Fruit fly (Drosophila melanogaster) Kc167 (cell line): ENCODE measurements around the gene Ilp4.

Experiments used
- Myc ChIP-seq: fragments of >200 bp; optimal IDR thresholded peaks from 2 replicates; lab custom pipeline; 2017; ENCODE audit warnings: missing external identifiers
- Sin3A ChIP-seq: fragments of >200 bp; optimal IDR thresholded peaks from 2 replicates; lab custom pipeline; 2018; ENCODE audit warnings: missing external identifiers
- h ChIP-seq: fragments of >200 bp; optimal IDR thresholded peaks from 3 replicates; lab custom pipeline; 2018; ENCODE audit warnings: missing external identifiers
- insv ChIP-seq: fragments of >200 bp; optimal IDR thresholded peaks from 3 replicates; lab custom pipeline; 2018; ENCODE audit warnings: missing external identifiers
- psq ChIP-seq: fragments of >200 bp; optimal IDR thresholded peaks from 2 replicates; lab custom pipeline; 2017; ENCODE audit warnings: missing external identifiers
- ttk ChIP-seq: sonication (Bioruptor generic); optimal IDR thresholded peaks from 2 replicates; lab custom pipeline; 2017; ENCODE audit warnings: missing external identifiers

Ilp4 gene

dm6 chr3L:9837053-9837452 is 33.0 kb upstream of the Ilp4 start:
- no peak for TF ChIP-seq Myc (lab: Kevin White, UChicago)
- TF ChIP-seq ttk (lab: Kevin White, UChicago) = no peak
- no peak for TF ChIP-seq insv (lab: Kevin White, UChicago)
- no peak for TF ChIP-seq psq (lab: Kevin White, UChicago)
- TF ChIP-seq Sin3A (lab: Kevin White, UChicago) = no peak
- no peak for TF ChIP-seq h (lab: Kevin White, UChicago)

dm6 chr3L:9836524-9837047 is 32.5 kb upstream of the Ilp4 start, which contains the start of gene I-2:
I-2 (minus strand) TSS chr3L:9836805.
- no peak for TF ChIP-seq insv (lab: Kevin White, UChicago)
- no peak for TF ChIP-seq ttk (lab: Kevin White, UChicago)
- no peak for TF ChIP-seq psq (lab: Kevin White, UChicago)
- TF ChIP-seq h (lab: Kevin White, UChicago) = no peak
- TF ChIP-seq Sin3A (lab: Kevin White, UChicago) = no peak
- TF ChIP-seq Myc (lab: Kevin White, UChicago) = no peak

DNA sequence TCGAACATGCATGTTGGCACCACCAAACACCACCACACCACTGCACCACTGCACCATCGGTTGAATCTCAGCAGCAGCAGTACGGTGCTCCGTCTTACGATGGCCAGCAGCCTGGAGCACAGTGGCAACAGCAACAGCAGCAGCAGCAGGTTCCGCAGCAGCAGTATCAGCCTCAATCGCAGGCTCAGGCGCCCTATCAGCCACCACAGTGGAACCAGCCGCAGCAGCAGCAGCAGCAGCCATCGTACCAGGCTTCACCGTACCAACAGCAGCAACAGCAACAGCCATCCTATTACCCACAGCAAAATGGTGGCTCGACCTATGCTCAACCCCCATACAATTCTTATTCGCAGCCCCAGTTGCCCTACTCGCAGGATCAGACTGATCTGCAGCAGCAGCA is 28.1 kb upstream of the Ilp4 start:
- TF ChIP-seq insv (lab: Kevin White, UChicago) (no peak), Sin3A (lab: Kevin White, UChicago) (no peak), psq (lab: Kevin White, UChicago) (no peak), h (lab: Kevin White, UChicago) (no peak), ttk (lab: Kevin White, UChicago) (no peak), Myc (lab: Kevin White, UChicago) (no peak)

DNA sequence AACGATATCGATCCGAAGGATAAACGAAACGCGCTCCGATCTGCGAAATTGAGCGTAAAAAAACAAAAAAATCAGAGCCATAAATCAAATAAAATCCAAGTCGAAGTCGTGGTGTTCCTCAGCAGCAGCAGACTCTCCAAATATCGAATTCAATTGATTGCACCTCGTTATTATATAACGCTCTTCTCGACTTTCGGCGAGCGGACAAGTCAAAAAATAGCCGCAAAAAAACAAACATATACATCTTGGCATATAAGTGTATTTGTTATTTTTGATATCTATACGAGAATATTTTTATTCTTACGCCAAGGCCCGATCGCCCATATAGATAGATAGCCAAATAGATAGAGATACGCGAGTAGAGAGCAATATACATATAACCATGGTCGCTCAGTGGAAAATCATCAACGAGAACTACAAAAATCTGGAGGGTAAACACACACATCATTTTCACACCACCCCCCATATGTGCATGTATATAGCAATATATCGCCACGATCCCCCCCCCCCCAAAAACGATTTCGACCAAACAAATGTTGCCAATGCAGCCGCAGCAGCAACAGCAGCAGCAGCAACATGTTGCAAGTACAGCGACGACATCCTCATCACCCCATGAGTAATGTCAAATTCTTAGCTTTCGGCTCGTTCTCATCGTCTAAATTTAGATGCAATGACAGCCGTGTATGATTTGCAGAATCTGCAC is 25.7 kb upstream of the Ilp4 start:
- TF ChIP-seq ttk (lab: Kevin White, UChicago) = no peak
- no peak for TF ChIP-seq insv (lab: Kevin White, UChicago)
- TF ChIP-seq Sin3A (lab: Kevin White, UChicago) = no peak
- TF ChIP-seq Myc (lab: Kevin White, UChicago) = no peak
- TF ChIP-seq psq (lab: Kevin White, UChicago) = no peak
- no peak for TF ChIP-seq h (lab: Kevin White, UChicago)

- no peak for TF ChIP-seq h (lab: Kevin White, UChicago)
Observed at dm6 chr3L:9829154-9829553, 25.1 kb upstream of the Ilp4 start.

DNA sequence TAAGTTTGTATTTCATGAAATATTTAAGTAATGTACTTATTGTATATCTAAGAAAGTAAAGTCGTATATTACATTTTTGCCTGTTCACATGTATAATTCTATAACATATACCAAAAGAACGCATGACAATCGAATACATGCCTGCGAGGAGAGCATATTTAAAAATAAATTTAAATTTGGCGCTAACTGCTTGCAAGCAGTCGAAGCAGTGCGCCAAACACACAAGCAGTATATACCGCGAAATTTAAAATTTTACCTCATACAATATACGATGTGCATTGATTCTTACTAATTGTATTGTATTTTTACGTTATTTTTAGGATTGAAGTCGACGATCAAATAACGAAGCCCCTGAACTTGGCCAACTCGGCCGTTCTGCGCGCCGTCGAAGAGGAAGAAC is 20.2 kb upstream of the Ilp4 start:
- TF ChIP-seq psq (lab: Kevin White, UChicago) = no peak
- no peak for TF ChIP-seq ttk (lab: Kevin White, UChicago)
- no peak for TF ChIP-seq Sin3A (lab: Kevin White, UChicago)
- TF ChIP-seq h (lab: Kevin White, UChicago) = no peak
- no peak for TF ChIP-seq insv (lab: Kevin White, UChicago)
- no peak for TF ChIP-seq Myc (lab: Kevin White, UChicago)

DNA sequence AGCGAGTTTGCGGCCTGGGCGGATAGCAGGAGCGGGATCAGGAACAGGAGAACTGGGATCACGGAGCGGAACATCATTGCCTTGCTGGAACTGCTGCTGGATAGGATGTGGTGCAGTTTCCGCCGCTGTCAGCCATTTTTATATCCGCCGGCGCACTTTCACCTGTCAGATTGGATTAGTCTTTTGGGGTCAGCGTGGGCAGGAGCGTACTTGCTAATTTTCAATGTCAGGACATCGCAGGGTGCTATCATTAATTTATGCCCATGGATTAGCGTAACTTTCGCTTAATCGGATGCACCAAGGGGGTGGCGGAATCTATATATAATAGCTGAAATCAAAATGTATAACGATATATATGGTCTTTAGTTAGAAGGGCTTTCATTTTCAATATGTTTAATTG is 19.7 kb upstream of the Ilp4 start, which contains the start of gene Ilp5:
Gene Ilp5, minus strand, starts transcription at position 101 of the 400 bp plus-strand sequence.
- TF ChIP-seq ttk (lab: Kevin White, UChicago) = no peak
- TF ChIP-seq Myc (lab: Kevin White, UChicago) = no peak
- TF ChIP-seq h (lab: Kevin White, UChicago) = no peak
- no peak for TF ChIP-seq insv (lab: Kevin White, UChicago)

DNA sequence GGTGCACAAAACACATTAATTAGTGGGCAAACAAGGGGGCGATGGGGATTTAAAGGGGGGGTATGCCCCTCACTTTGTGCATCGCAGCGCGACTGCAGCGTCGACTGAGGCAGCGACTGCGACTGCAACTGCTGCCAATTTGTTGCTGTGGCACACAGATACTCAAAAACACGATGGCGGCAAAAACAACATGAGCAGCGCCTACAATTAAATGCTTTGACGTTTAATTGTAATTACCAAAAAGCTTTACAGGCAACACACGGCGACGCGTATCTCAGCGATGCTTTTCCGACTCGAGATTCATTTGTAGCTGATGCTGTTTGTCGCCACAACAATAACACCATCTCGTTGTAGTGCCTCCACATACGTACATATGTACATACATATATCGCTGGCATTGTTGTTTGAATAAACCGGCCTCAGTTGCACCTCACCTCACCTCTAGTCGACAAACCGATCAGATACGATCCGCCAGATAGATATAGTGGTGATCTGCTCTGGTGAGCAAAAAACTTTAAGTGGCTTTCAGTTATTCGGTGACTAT is 17.1 kb upstream of the Ilp4 start:
- TF ChIP-seq Sin3A (lab: Kevin White, UChicago) (no peak), h (lab: Kevin White, UChicago) (no peak), psq (lab: Kevin White, UChicago) (no peak), insv (lab: Kevin White, UChicago) (no peak), Myc (lab: Kevin White, UChicago) (no peak), ttk (lab: Kevin White, UChicago) (no peak)

- no peak for TF ChIP-seq h (lab: Kevin White, UChicago)
- TF ChIP-seq psq (lab: Kevin White, UChicago) = no peak
- TF ChIP-seq Sin3A (lab: Kevin White, UChicago) = no peak
- TF ChIP-seq insv (lab: Kevin White, UChicago) = no peak
- no peak for TF ChIP-seq Myc (lab: Kevin White, UChicago)
- no peak for TF ChIP-seq ttk (lab: Kevin White, UChicago)
Observed at dm6 chr3L:9820248-9820647, 16.2 kb upstream of the Ilp4 start.

DNA sequence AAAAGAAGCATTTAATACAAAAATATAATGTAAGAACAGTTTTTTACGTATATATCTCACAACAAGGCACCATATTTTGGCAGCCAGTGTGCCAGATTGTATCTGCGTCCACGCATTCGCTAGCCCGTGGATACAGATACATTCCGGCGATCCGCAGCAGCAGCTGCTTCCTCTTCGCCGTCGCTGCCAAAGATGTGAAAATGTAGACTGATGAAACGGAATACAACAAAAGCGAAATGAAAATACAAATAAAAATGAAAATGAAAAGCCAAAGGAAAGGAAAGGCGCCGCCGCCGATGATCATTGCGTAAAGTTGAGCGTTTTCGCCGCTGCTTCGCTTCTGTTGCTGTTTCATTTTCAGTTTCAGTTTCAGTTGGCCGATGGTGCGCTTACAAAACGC is 11.6 kb upstream of the Ilp4 start:
- no peak for TF ChIP-seq ttk (lab: Kevin White, UChicago)
- no peak for TF ChIP-seq insv (lab: Kevin White, UChicago)

dm6 chr3L:9814621-9815020 is 10.6 kb upstream of the Ilp4 start:
- TF ChIP-seq h (lab: Kevin White, UChicago) (no peak), ttk (lab: Kevin White, UChicago) (no peak), Myc (lab: Kevin White, UChicago) (no peak), insv (lab: Kevin White, UChicago) (no peak), Sin3A (lab: Kevin White, UChicago) (no peak)
